Worm (Caenorhabditis elegans) whole organism, early embryonic: ENCODE data around the gene F08F3.10.

Experiments used
- aly-1 ChIP-seq: sonication (generic microtip); optimal IDR thresholded peaks from 2 replicates; lab custom pipeline; 2016; ENCODE audit warnings: missing genetic modification characterization, missing compliant biosample characterization
- ama-1 ChIP-seq: fragments of 150-350 bp; optimal IDR thresholded peaks from 2 replicates; lab custom pipeline; 2014
- ceh-36 ChIP-seq: sonication (generic microtip); optimal IDR thresholded peaks from 2 replicates; lab custom pipeline; 2016; ENCODE audit warnings: missing genetic modification characterization, inconsistent platforms, missing compliant biosample characterization
- ets-7 ChIP-seq: sonication (generic microtip); optimal IDR thresholded peaks from 2 replicates; lab custom pipeline; 2016; ENCODE audit warnings: missing genotype, missing genetic modification characterization, missing compliant biosample characterization
- flt-1 ChIP-seq: fragments of 200-800 bp; sonication (Bioruptor generic); IDR thresholded peaks from 2 replicates; pipeline ENCODE4 v1.3.6; 2022; ENCODE audit warnings: missing genetic modification characterization, missing compliant biosample characterization
- hmbx-1 ChIP-seq: sonication (generic microtip); optimal IDR thresholded peaks from 2 replicates; lab custom pipeline; 2016; ENCODE audit warnings: mild to moderate bottlenecking, missing genetic modification characterization, missing compliant biosample characterization
- hmg-4 ChIP-seq: fragments of 200-800 bp; sonication (Bioruptor generic); optimal IDR thresholded peaks from 2 replicates; lab custom pipeline; 2018; ENCODE audit warnings: mild to moderate bottlenecking, missing genetic modification characterization, missing compliant biosample characterization
- hnd-1 ChIP-seq: sonication (generic microtip); optimal IDR thresholded peaks from 2 replicates; lab custom pipeline; 2016; ENCODE audit warnings: missing genetic modification characterization, missing compliant biosample characterization
- scrt-1 ChIP-seq: fragments of 200-800 bp; sonication (Bioruptor generic); IDR thresholded peaks from 2 replicates; pipeline ENCODE4 v1.3.6; 2022; ENCODE audit warnings: missing genetic modification characterization, missing compliant biosample characterization
- sea-1 ChIP-seq: fragments of 200-800 bp; sonication (Bioruptor generic); conservative IDR thresholded peaks from 2 replicates; pipeline ENCODE4 v1.3.6; 2022; ENCODE audit warnings: missing genetic modification characterization, missing compliant biosample characterization
- tbx-11 ChIP-seq: fragments of 200-800 bp; sonication (Bioruptor generic); IDR thresholded peaks from 2 replicates; pipeline ENCODE4 v1.3.6; 2022; ENCODE audit warnings: missing genetic modification characterization, missing compliant biosample characterization
- tbx-37 ChIP-seq: fragments of 200-800 bp; sonication (Bioruptor generic); conservative IDR thresholded peaks from 2 replicates; pipeline ENCODE4 v1.3.6; 2022; ENCODE audit warnings: missing genetic modification reagents, missing genetic modification characterization, missing compliant biosample characterization

DNA sequence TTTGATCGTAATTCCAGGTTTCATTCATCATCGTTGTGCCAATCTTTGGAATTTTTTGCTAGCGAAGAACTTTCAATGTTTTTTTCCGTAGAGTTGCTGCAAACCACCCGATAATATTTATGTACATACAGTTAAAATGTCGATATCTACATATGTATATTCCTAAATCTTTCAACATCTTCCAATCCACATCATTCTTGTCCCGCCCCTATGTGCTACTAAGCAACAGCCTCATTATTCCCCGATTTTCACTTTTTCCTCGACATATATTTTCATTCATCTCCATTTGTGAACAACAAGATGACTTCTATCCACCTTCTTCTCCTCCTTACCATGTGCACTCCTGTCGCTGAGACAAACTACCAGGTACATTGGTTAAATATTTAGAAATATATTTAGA is 41.0 kb upstream of the F08F3.10 start, which contains the start of gene C35A11.3:
- TF ChIP-seq flt-1 (GFP tag; lab: Robert Waterston, UW) (no peak), ceh-36 (tag; lab: Kevin White, UChicago) (no peak), ama-1 (no peak), hmbx-1 (no peak), tbx-11 (GFP tag; lab: Robert Waterston, UW) (no peak), scrt-1 (GFP tag; lab: Robert Waterston, UW) (no peak), hnd-1 (no peak), sea-1 (no peak), ets-7 (tag; lab: Kevin White, UChicago) (no peak), aly-1 (tag; lab: Kevin White, UChicago) (no peak), tbx-37 (GFP tag; lab: Robert Waterston, UW) (no peak), hmg-4 (GFP tag; lab: Kevin White, UChicago) (no peak)
